Worm (Caenorhabditis elegans) whole organism, midembryonic: ENCODE data around the gene F15G9.2.

Source experiments
- T22C8.4 ChIP-seq: fragments of 200-800 bp; sonication (Bioruptor generic); IDR thresholded peaks from 2 replicates; pipeline ENCODE4 v1.3.6; 2022; ENCODE audit warnings: missing genetic modification characterization, missing compliant biosample characterization
- cog-1 ChIP-seq: sonication (generic microtip); optimal IDR thresholded peaks from 2 replicates; lab custom pipeline; 2016; ENCODE audit warnings: missing genetic modification characterization, missing compliant biosample characterization
- flt-1 ChIP-seq: fragments of 200-800 bp; sonication (Bioruptor generic); IDR thresholded peaks from 2 replicates; pipeline ENCODE4 v1.3.6; 2022; ENCODE audit warnings: missing genetic modification characterization, missing compliant biosample characterization
- ref-1 ChIP-seq: fragments of 200-800 bp; sonication (Bioruptor generic); conservative IDR thresholded peaks from 2 replicates; pipeline ENCODE4 v1.3.6; 2022; ENCODE audit warnings: missing genetic modification reagents, missing genetic modification characterization, missing compliant biosample characterization
- tab-1 ChIP-seq: fragments of 200-800 bp; sonication (Bioruptor generic); IDR thresholded peaks from 2 replicates; pipeline ENCODE4 v1.3.6; 2022; ENCODE audit warnings: missing genetic modification characterization, missing compliant biosample characterization
- ztf-23 ChIP-seq: fragments of 200-800 bp; sonication (Bioruptor generic); IDR thresholded peaks from 2 replicates; pipeline ENCODE4 v1.3.6; 2022; ENCODE audit warnings: missing genetic modification reagents, missing genetic modification characterization, missing compliant biosample characterization
- ztf-29 ChIP-seq: fragments of 200-800 bp; sonication (Bioruptor generic); IDR thresholded peaks from 2 replicates; pipeline ENCODE4 v1.3.6; 2022; ENCODE audit warnings: missing genetic modification reagents, missing genetic modification characterization, missing compliant biosample characterization

ce11 chrX:9676788-9677454 is 36.6 kb downstream of the F15G9.2 start:
- TF ChIP-seq T22C8.4, result no peak
- TF ChIP-seq tab-1 (GFP tag; lab: Robert Waterston, UW), result no peak
- no peak for TF ChIP-seq ztf-29 (GFP tag; lab: Robert Waterston, UW)
- no peak for TF ChIP-seq cog-1 (tag; lab: Kevin White, UChicago)
- TF ChIP-seq ref-1 (GFP tag; lab: Robert Waterston, UW), result no peak
- TF ChIP-seq ztf-23 (GFP tag; lab: Robert Waterston, UW), result no peak
- no peak for TF ChIP-seq flt-1 (GFP tag; lab: Robert Waterston, UW)
